Fruit fly (Drosophila melanogaster) whole organism, embryonic: ENCODE measurements around the gene CG31388.

ENCODE experiments used
- Abd-B ChIP-seq: fragments of 200-800 bp; sonication (Bioruptor generic); optimal IDR thresholded peaks from 2 replicates; lab custom pipeline; 2018; ENCODE audit warnings: missing biosample characterization, mild to moderate bottlenecking, missing genetic modification characterization, moderate library complexity
- Aef1 ChIP-seq: fragments of 200-800 bp; sonication (Bioruptor generic); IDR thresholded peaks from 3 replicates; pipeline ENCODE4 v1.3.6; 2022; ENCODE audit warnings: missing biosample characterization, missing genetic modification characterization
- CG10654 ChIP-seq: fragments of 200-800 bp; sonication (Bioruptor generic); optimal IDR thresholded peaks from 2 replicates; lab custom pipeline; 2016; ENCODE audit warnings: missing biosample characterization, missing genetic modification characterization
- CG11560 ChIP-seq: fragments of 200-800 bp; sonication (Bioruptor generic); IDR thresholded peaks from 3 replicates; pipeline ENCODE4 v1.3.6; 2022; ENCODE audit warnings: missing biosample characterization, missing genetic modification characterization
- CG14050 ChIP-seq: fragments of 200-800 bp; sonication (Bioruptor generic); IDR thresholded peaks from 3 replicates; pipeline ENCODE4 v1.3.6; 2022; ENCODE audit warnings: missing biosample characterization, missing genetic modification characterization
- CG1529 ChIP-seq: fragments of 200-800 bp; sonication (Bioruptor generic); optimal IDR thresholded peaks from 3 replicates; lab custom pipeline; 2018; ENCODE audit warnings: missing biosample characterization, missing genetic modification characterization
- CG17385 ChIP-seq: fragments of 200-800 bp; sonication (Bioruptor generic); optimal IDR thresholded peaks from 3 replicates; lab custom pipeline; 2018; ENCODE audit warnings: missing biosample characterization, mild to moderate bottlenecking, missing genetic modification characterization
- CG18476 ChIP-seq: fragments of 200-800 bp; sonication (Bioruptor generic); optimal IDR thresholded peaks from 2 replicates; lab custom pipeline; 2016; ENCODE audit warnings: missing biosample characterization, mild to moderate bottlenecking, missing genetic modification characterization
- CG2678 ChIP-seq: fragments of 200-800 bp; sonication (Bioruptor generic); optimal IDR thresholded peaks from 3 replicates; lab custom pipeline; 2019; ENCODE audit warnings: missing biosample characterization, mild to moderate bottlenecking, missing genetic modification characterization, moderate library complexity
- CG3065 ChIP-seq: fragments of 200-800 bp; sonication (Bioruptor generic); optimal IDR thresholded peaks from 2 replicates; lab custom pipeline; 2016; ENCODE audit warnings: missing biosample characterization, missing genetic modification characterization
- CG4328 ChIP-seq: fragments of 200-800 bp; sonication (Bioruptor generic); optimal IDR thresholded peaks from 3 replicates; lab custom pipeline; 2017; ENCODE audit warnings: missing biosample characterization, missing genetic modification reagents, missing genetic modification characterization
- CG4820 ChIP-seq: fragments of 200-800 bp; sonication (Bioruptor generic); optimal IDR thresholded peaks from 3 replicates; lab custom pipeline; 2016; ENCODE audit warnings: missing biosample characterization, missing genetic modification characterization
- CG5953 ChIP-seq: fragments of 200-800 bp; sonication (Bioruptor generic); IDR thresholded peaks from 2 replicates; pipeline ENCODE4 v1.3.6; 2022; ENCODE audit warnings: missing biosample characterization, missing genetic modification characterization
- CG6254 ChIP-seq: fragments of 200-800 bp; sonication (Bioruptor generic); optimal IDR thresholded peaks from 3 replicates; lab custom pipeline; 2017; ENCODE audit warnings: mild to moderate bottlenecking, missing biosample characterization, missing genetic modification reagents, missing genetic modification characterization
- CG6813 ChIP-seq: fragments of 200-800 bp; sonication (Bioruptor generic); optimal IDR thresholded peaks from 2 replicates; lab custom pipeline; 2017; ENCODE audit warnings: missing biosample characterization, missing genetic modification characterization, mild to moderate bottlenecking, moderate library complexity, missing genetic modification reagents
- CG7556 ChIP-seq: fragments of 200-800 bp; sonication (Bioruptor generic); optimal IDR thresholded peaks from 2 replicates; lab custom pipeline; 2017; ENCODE audit warnings: missing biosample characterization, mild to moderate bottlenecking, missing genetic modification characterization
- CG8290 ChIP-seq, 3 experiments: fragments of 200-800 bp; sonication (Bioruptor generic); optimal IDR thresholded peaks; 2 replicates each; lab custom pipeline; 2016 to 2019; ENCODE audit warnings: missing biosample characterization in 3 of 3, missing genetic modification characterization in 3 of 3, mild to moderate bottlenecking in 2 of 3, moderate library complexity in 1 of 3
- CG8478 ChIP-seq: fragments of >200 bp; optimal IDR thresholded peaks from 2 replicates; lab custom pipeline; 2018
- Chrac-16 ChIP-seq: fragments of 200-800 bp; sonication (Bioruptor generic); optimal IDR thresholded peaks from 3 replicates; lab custom pipeline; 2016; ENCODE audit warnings: missing biosample characterization, missing genetic modification characterization
- Dad ChIP-seq: fragments of 200-800 bp; sonication (Bioruptor generic); optimal IDR thresholded peaks from 3 replicates; lab custom pipeline; 2016; ENCODE audit warnings: missing biosample characterization, missing genetic modification characterization
- Doc2 ChIP-seq: fragments of 200-800 bp; sonication (Bioruptor generic); IDR thresholded peaks from 2 replicates; pipeline ENCODE4 v1.3.6; 2022; ENCODE audit warnings: missing biosample characterization, missing genetic modification characterization
- E2f1 ChIP-seq: fragments of 200-800 bp; sonication (Bioruptor generic); IDR thresholded peaks from 2 replicates; pipeline ENCODE4 v1.3.6; 2022; ENCODE audit warnings: missing biosample characterization, missing genetic modification characterization
- H15 ChIP-seq: fragments of 200-800 bp; sonication (Bioruptor generic); IDR thresholded peaks from 3 replicates; pipeline ENCODE4 v1.3.6; 2022; ENCODE audit warnings: missing biosample characterization, missing genetic modification characterization
- Hmx ChIP-seq: fragments of 200-800 bp; sonication (Bioruptor generic); optimal IDR thresholded peaks from 2 replicates; lab custom pipeline; 2016; ENCODE audit warnings: missing biosample characterization, missing genetic modification characterization
- MTF-1 ChIP-seq: fragments of 200-800 bp; sonication (Bioruptor generic); optimal IDR thresholded peaks from 2 replicates; lab custom pipeline; 2018; ENCODE audit warnings: missing biosample characterization, mild to moderate bottlenecking, missing genetic modification characterization, borderline replicate concordance
- Oaz ChIP-seq: fragments of 200-800 bp; sonication (Bioruptor generic); IDR thresholded peaks from 2 replicates; pipeline ENCODE4 v1.3.6; 2022; ENCODE audit warnings: missing biosample characterization, missing genetic modification characterization
- Spps ChIP-seq: fragments of 200-800 bp; sonication (Bioruptor generic); optimal IDR thresholded peaks from 2 replicates; lab custom pipeline; 2018; ENCODE audit warnings: missing biosample characterization, mild to moderate bottlenecking, missing genetic modification characterization
- Sry-δ ChIP-seq: fragments of 200-800 bp; sonication (Bioruptor generic); optimal IDR thresholded peaks from 2 replicates; lab custom pipeline; 2016; ENCODE audit warnings: missing biosample characterization, missing genetic modification characterization
- Xrp1 ChIP-seq: fragments of 200-800 bp; sonication (Bioruptor generic); IDR thresholded peaks from 2 replicates; pipeline ENCODE4 v1.3.6; 2022; ENCODE audit warnings: missing biosample characterization, missing genetic modification characterization
- al ChIP-seq: fragments of 200-800 bp; sonication (Bioruptor generic); IDR thresholded peaks from 2 replicates; pipeline ENCODE4 v1.3.6; 2022; ENCODE audit warnings: missing biosample characterization, missing genetic modification characterization
- az2 ChIP-seq: fragments of 200-800 bp; sonication (Bioruptor generic); optimal IDR thresholded peaks from 3 replicates; lab custom pipeline; 2016; ENCODE audit warnings: missing biosample characterization, missing genetic modification characterization
- chm ChIP-seq: fragments of 200-800 bp; sonication (Bioruptor generic); IDR thresholded peaks from 2 replicates; pipeline ENCODE4 v1.3.6; 2022; ENCODE audit warnings: missing biosample characterization, missing genetic modification characterization
- ci ChIP-seq: fragments of 200-800 bp; sonication (Bioruptor generic); IDR thresholded peaks from 3 replicates; pipeline ENCODE4 v1.3.6; 2022; ENCODE audit warnings: missing biosample characterization, missing genetic modification characterization
- danr ChIP-seq: fragments of 200-800 bp; sonication (Bioruptor generic); IDR thresholded peaks from 2 replicates; pipeline ENCODE4 v1.3.6; 2022; ENCODE audit warnings: missing biosample characterization, missing genetic modification characterization
- ham ChIP-seq: fragments of 200-800 bp; sonication (Bioruptor generic); IDR thresholded peaks from 2 replicates; pipeline ENCODE4 v1.3.6; 2022; ENCODE audit warnings: missing biosample characterization, missing genetic modification characterization
- kah ChIP-seq: fragments of 200-800 bp; sonication (Bioruptor generic); optimal IDR thresholded peaks from 2 replicates; lab custom pipeline; 2018; ENCODE audit warnings: missing biosample characterization, mild to moderate bottlenecking, missing genetic modification characterization
- nau ChIP-seq: fragments of 200-800 bp; sonication (Bioruptor generic); optimal IDR thresholded peaks from 3 replicates; lab custom pipeline; 2017; ENCODE audit warnings: missing biosample characterization, mild to moderate bottlenecking, missing genetic modification characterization, missing genetic modification reagents
- nerfin-1 ChIP-seq: fragments of 200-800 bp; sonication (Bioruptor generic); optimal IDR thresholded peaks from 3 replicates; lab custom pipeline; 2019; ENCODE audit warnings: missing biosample characterization, mild to moderate bottlenecking, missing genetic modification characterization, moderate library complexity
- nerfin-2 ChIP-seq: fragments of 200-800 bp; sonication (Bioruptor generic); IDR thresholded peaks from 2 replicates; pipeline ENCODE4 v1.3.6; 2022; ENCODE audit warnings: missing biosample characterization, missing genetic modification characterization; ENCODE audit not compliant: partially characterized antibody
- odd ChIP-seq: fragments of 200-800 bp; sonication (Bioruptor generic); optimal IDR thresholded peaks from 2 replicates; lab custom pipeline; 2017; ENCODE audit warnings: missing biosample characterization, mild to moderate bottlenecking, missing genetic modification characterization
- pan ChIP-seq, 4 experiments: fragments of >200 bp in 3 of 4; fragments of 200-800 bp in 1 of 4; sonication (Bioruptor generic) in 1 of 4; optimal IDR thresholded peaks in 3 of 4; IDR thresholded peaks in 1 of 4; 2 replicates each; pipeline versions ENCODE4 v1.3.6 to Lab custom; 2017 to 2022; ENCODE audit warnings: missing biosample characterization in 2 of 4, missing genetic modification characterization in 2 of 4, mixed read lengths in 1 of 4
- pfk ChIP-seq: fragments of 200-800 bp; sonication (Bioruptor generic); optimal IDR thresholded peaks from 2 replicates; lab custom pipeline; 2018; ENCODE audit warnings: missing biosample characterization, mild to moderate bottlenecking, missing genetic modification characterization, moderate library complexity
- pros ChIP-seq: fragments of 200-800 bp; sonication (Bioruptor generic); optimal IDR thresholded peaks from 3 replicates; lab custom pipeline; 2019; ENCODE audit warnings: missing biosample characterization, mild to moderate bottlenecking, missing genetic modification characterization, moderate library complexity
- sisA ChIP-seq: fragments of 200-800 bp; sonication (Bioruptor generic); IDR thresholded peaks from 2 replicates; pipeline ENCODE4 v1.3.6; 2022; ENCODE audit warnings: missing biosample characterization, missing genetic modification characterization
- slou ChIP-seq: fragments of 200-800 bp; sonication (Bioruptor generic); optimal IDR thresholded peaks from 3 replicates; lab custom pipeline; 2016; ENCODE audit warnings: missing biosample characterization, missing genetic modification characterization
- slp2 ChIP-seq: fragments of 200-800 bp; sonication (Bioruptor generic); optimal IDR thresholded peaks from 2 replicates; lab custom pipeline; 2016; ENCODE audit warnings: missing biosample characterization, missing genetic modification characterization
- tna ChIP-seq: fragments of 200-800 bp; sonication (Bioruptor generic); IDR thresholded peaks from 2 replicates; pipeline ENCODE4 v1.3.6; 2022; ENCODE audit warnings: missing biosample characterization, missing genetic modification characterization; ENCODE audit not compliant: partially characterized antibody
- twi ChIP-seq: fragments of 200-800 bp; optimal IDR thresholded peaks from 2 replicates; lab custom pipeline; 2019; ENCODE audit warnings: missing biosample characterization, mild to moderate bottlenecking, missing genetic modification characterization, moderate library complexity
- wdn ChIP-seq: fragments of 200-800 bp; sonication (Bioruptor generic); IDR thresholded peaks from 2 replicates; pipeline ENCODE4 v1.3.6; 2022; ENCODE audit warnings: missing biosample characterization, missing genetic modification characterization

The CG31388 gene

dm6 chr3R:11211291-11212061 lies 26.1 kb upstream of the CG31388 start (continued):
- TF ChIP-seq pan (optimal IDR thresholded peaks at IDR 0.05; lab: Kevin White, UChicago): no peak
- peak in 1 of 2 experiments; percentile 75 for TF ChIP-seq pan (GFP tag; optimal IDR thresholded peaks at IDR 0.05 in 1 of 2, IDR thresholded peaks at IDR 0.05 in 1 of 2)
- peak; percentile 12 for TF ChIP-seq nau (GFP tag; lab: Kevin White, UChicago)
- TF ChIP-seq CG6813: no peak
- peak; percentile 6 for TF ChIP-seq twi (tag; lab: Kevin White, UChicago)
- peak; percentile 34 for TF ChIP-seq Sry-δ (GFP tag; lab: Kevin White, UChicago)
- TF ChIP-seq Xrp1: peak; percentile 77
- TF ChIP-seq E2f1: peak; percentile 60
- peak; percentile 81 for TF ChIP-seq sisA (GFP tag; lab: Robert Waterston, UW)
- TF ChIP-seq slou (GFP tag; lab: Kevin White, UChicago): peak; percentile 57
- no peak for TF ChIP-seq nerfin-2 (GFP tag; lab: Robert Waterston, UW)
- TF ChIP-seq Hmx (GFP tag; lab: Kevin White, UChicago): no peak
- TF ChIP-seq al (GFP tag; lab: Robert Waterston, UW): peak; percentile 76
- no peak for TF ChIP-seq pfk (GFP tag; lab: Kevin White, UChicago)
- TF ChIP-seq Aef1 (GFP tag; lab: Robert Waterston, UW): peak; percentile 66; the same call in 2 of the 3 replicates
- no peak for TF ChIP-seq odd
- peak; percentile 55 for TF ChIP-seq CG3065 (GFP tag; lab: Kevin White, UChicago)
- peak; percentile 44; the same call in 1 of the 2 replicates for TF ChIP-seq chm (GFP tag; lab: Robert Waterston, UW)
- peak; percentile 65; the same call in 2 of the 3 replicates for TF ChIP-seq H15 (GFP tag; lab: Robert Waterston, UW)
- peak; percentile 62 for TF ChIP-seq CG8290 (GFP tag; optimal IDR thresholded peaks at IDR 0.05; lab: Kevin White, UChicago)
- peak in 1 of 2 experiments; percentile 81 for TF ChIP-seq CG8290 (tag; optimal IDR thresholded peaks at IDR 0.05; lab: Kevin White, UChicago)
- no peak for TF ChIP-seq CG11560 (tag; lab: Robert Waterston, UW)
- no peak for TF ChIP-seq Doc2 (GFP tag; lab: Robert Waterston, UW)
- peak; percentile 83 for TF ChIP-seq CG4820 (GFP tag; lab: Kevin White, UChicago)
- TF ChIP-seq CG5953 (GFP tag; lab: Robert Waterston, UW): peak; percentile 55
- peak; percentile 66 for TF ChIP-seq CG14050 (GFP tag; lab: Robert Waterston, UW)
- TF ChIP-seq kah (GFP tag; lab: Kevin White, UChicago): peak; percentile 87
- TF ChIP-seq tna (GFP tag; lab: Robert Waterston, UW): no peak
- peak; percentile 25 for TF ChIP-seq slp2
- no peak for TF ChIP-seq ham (GFP tag; lab: Robert Waterston, UW)
- peak; percentile 65 for TF ChIP-seq ci (GFP tag; lab: Robert Waterston, UW)
- peak; percentile 47 for TF ChIP-seq Dad (GFP tag; lab: Kevin White, UChicago)
- TF ChIP-seq MTF-1 (GFP tag; lab: Kevin White, UChicago): no peak
- TF ChIP-seq CG10654 (GFP tag; lab: Kevin White, UChicago): peak; percentile 23
- TF ChIP-seq Chrac-16 (GFP tag; lab: Kevin White, UChicago): peak; percentile 77
- TF ChIP-seq CG6254: no peak
- TF ChIP-seq CG7556 (GFP tag; lab: Kevin White, UChicago): peak; percentile 65
- TF ChIP-seq Abd-B (GFP tag; lab: Kevin White, UChicago): peak; percentile 76
- TF ChIP-seq pros (GFP tag; lab: Kevin White, UChicago): peak; percentile 34
- no peak for TF ChIP-seq Spps (tag; lab: Kevin White, UChicago)
- TF ChIP-seq Oaz (GFP tag; lab: Robert Waterston, UW): peak; percentile 45
- TF ChIP-seq CG1529: peak; percentile 11
- TF ChIP-seq CG2678 (tag; lab: Kevin White, UChicago): peak; percentile 76
- no peak for TF ChIP-seq nerfin-1 (tag; lab: Kevin White, UChicago)
- peak; percentile 75 for TF ChIP-seq az2 (GFP tag; lab: Kevin White, UChicago)
- peak; percentile 57 for TF ChIP-seq wdn
- TF ChIP-seq CG18476 (GFP tag; lab: Kevin White, UChicago): peak; percentile 71
- TF ChIP-seq danr (GFP tag; lab: Robert Waterston, UW): no peak
- TF ChIP-seq CG8478 (lab: Kevin White, UChicago): no peak
- TF ChIP-seq CG17385 (GFP tag; lab: Kevin White, UChicago): peak; percentile 64
- TF ChIP-seq CG4328 (GFP tag; lab: Kevin White, UChicago): no peak
